Worm (Caenorhabditis elegans) whole organism, young adult: ENCODE results near the gene dbl-1.

Source experiments
- F22D6.2 ChIP-seq: sonication (generic microtip); optimal IDR thresholded peaks from 2 replicates; lab custom pipeline; 2016; ENCODE audit warnings: mild to moderate bottlenecking, missing genetic modification characterization, missing compliant biosample characterization
- F37B4.10 ChIP-seq: fragments of 200-800 bp; sonication (Bioruptor generic); IDR thresholded peaks from 2 replicates; pipeline ENCODE4 v1.3.6; 2022; ENCODE audit warnings: missing genetic modification characterization, missing compliant biosample characterization
- F57A8.1 ChIP-seq: fragments of 200-800 bp; sonication (Bioruptor generic); optimal IDR thresholded peaks from 2 replicates; lab custom pipeline; 2018; ENCODE audit warnings: mild to moderate bottlenecking, missing genetic modification characterization, moderate library complexity, missing compliant biosample characterization
- K11D2.4 ChIP-seq: fragments of 200-800 bp; sonication (Bioruptor generic); IDR thresholded peaks from 2 replicates; pipeline ENCODE4 v1.3.6; 2022; ENCODE audit warnings: missing genetic modification reagents, missing genetic modification characterization, missing compliant biosample characterization
- Y67H2A.10 ChIP-seq: fragments of 200-800 bp; sonication (Bioruptor generic); conservative IDR thresholded peaks from 2 replicates; pipeline ENCODE4 v1.3.6; 2022; ENCODE audit warnings: missing genetic modification reagents, missing genetic modification characterization, missing compliant biosample characterization
- Y95B8A.8 ChIP-seq: fragments of 200-800 bp; sonication (Bioruptor generic); IDR thresholded peaks from 2 replicates; pipeline ENCODE4 v1.3.6; 2022; ENCODE audit warnings: missing genetic modification reagents, missing genetic modification characterization, missing compliant biosample characterization
- akir-1 ChIP-seq: fragments of 200-800 bp; sonication (Bioruptor generic); optimal IDR thresholded peaks from 2 replicates; lab custom pipeline; 2018; ENCODE audit warnings: mild to moderate bottlenecking, missing genetic modification characterization, moderate library complexity, missing compliant biosample characterization
- attf-5 ChIP-seq: fragments of 200-800 bp; sonication (Bioruptor generic); optimal IDR thresholded peaks from 2 replicates; lab custom pipeline; 2018; ENCODE audit warnings: mild to moderate bottlenecking, missing genetic modification characterization, missing compliant biosample characterization
- cebp-1 ChIP-seq, 2 experiments: fragments of 200-800 bp in 1 of 2; sonication (Bioruptor generic) in 1 of 2; sonication (generic microtip) in 1 of 2; IDR thresholded peaks in 1 of 2; optimal IDR thresholded peaks in 1 of 2; 2 replicates each; pipeline versions ENCODE4 v1.3.6 to Lab custom; 2017 to 2022; ENCODE audit warnings: missing compliant biosample characterization in 2 of 2, missing genetic modification characterization in 2 of 2, mild to moderate bottlenecking in 1 of 2, missing genetic modification reagents in 1 of 2, moderate library complexity in 1 of 2
- cebp-2 ChIP-seq: fragments of 200-800 bp; sonication (Bioruptor generic); IDR thresholded peaks from 2 replicates; pipeline ENCODE4 v1.3.6; 2022; ENCODE audit warnings: missing genetic modification characterization, missing compliant biosample characterization
- ceh-27 ChIP-seq: fragments of 200-800 bp; sonication (Bioruptor generic); optimal IDR thresholded peaks from 2 replicates; lab custom pipeline; 2018; ENCODE audit warnings: mild to moderate bottlenecking, missing genetic modification characterization, moderate library complexity, missing compliant biosample characterization
- ceh-58 ChIP-seq: fragments of 200-800 bp; sonication (Bioruptor generic); IDR thresholded peaks from 2 replicates; pipeline ENCODE4 v1.3.6; 2022; ENCODE audit warnings: missing genetic modification characterization, missing compliant biosample characterization
- egrh-3 ChIP-seq: fragments of 200-800 bp; sonication (Bioruptor generic); IDR thresholded peaks from 2 replicates; pipeline ENCODE4 v1.3.6; 2022; ENCODE audit warnings: missing genetic modification reagents, missing genetic modification characterization, missing compliant biosample characterization
- gei-17 ChIP-seq: fragments of 200-800 bp; sonication (Bioruptor generic); optimal IDR thresholded peaks from 2 replicates; lab custom pipeline; 2018; ENCODE audit warnings: mild to moderate bottlenecking, missing genetic modification characterization, missing compliant biosample characterization
- him-1 ChIP-seq: sonication (generic microtip); optimal IDR thresholded peaks from 2 replicates; lab custom pipeline; 2016; ENCODE audit warnings: missing genotype, missing genetic modification reagents, missing genetic modification characterization, missing compliant biosample characterization
- hmg-1.2 ChIP-seq: fragments of 200-800 bp; sonication (Bioruptor generic); IDR thresholded peaks from 2 replicates; pipeline ENCODE4 v1.3.6; 2022; ENCODE audit warnings: missing genetic modification reagents, missing genetic modification characterization, missing compliant biosample characterization
- hsf-1 ChIP-seq: fragments of 200-800 bp; sonication (Bioruptor generic); IDR thresholded peaks from 2 replicates; pipeline ENCODE4 v1.3.6; 2022; ENCODE audit warnings: missing genetic modification reagents, missing genetic modification characterization, missing compliant biosample characterization
- lin-40 ChIP-seq: sonication (generic microtip); optimal IDR thresholded peaks from 2 replicates; lab custom pipeline; 2016; ENCODE audit warnings: missing genetic modification characterization, mild to moderate bottlenecking, missing compliant biosample characterization, missing genotype, missing genetic modification reagents
- lin-54 ChIP-seq: fragments of 200-800 bp; sonication (Bioruptor generic); optimal IDR thresholded peaks from 2 replicates; lab custom pipeline; 2018; ENCODE audit warnings: mild to moderate bottlenecking, missing genetic modification characterization, missing compliant biosample characterization
- nfyb-1 ChIP-seq: fragments of 200-800 bp; sonication (Bioruptor generic); IDR thresholded peaks from 2 replicates; pipeline ENCODE4 v1.3.6; 2022; ENCODE audit warnings: missing genetic modification reagents, missing genetic modification characterization, missing compliant biosample characterization
- rcor-1 ChIP-seq: fragments of 200-800 bp; sonication (Bioruptor generic); IDR thresholded peaks from 2 replicates; pipeline ENCODE4 v1.3.6; 2022; ENCODE audit warnings: missing genetic modification reagents, missing genetic modification characterization, missing compliant biosample characterization
- rec-8 ChIP-seq, 2 experiments: sonication (generic microtip); optimal IDR thresholded peaks; 2 replicates each; lab custom pipeline; 2016; ENCODE audit warnings: mild to moderate bottlenecking in 2 of 2, missing genetic modification characterization in 2 of 2, missing genetic modification reagents in 2 of 2, missing genotype in 2 of 2, missing biosample characterization in 1 of 2, missing compliant biosample characterization in 1 of 2, moderate library complexity in 1 of 2
- rpc-1 ChIP-seq, 2 experiments: fragments of 150-350 bp in 1 of 2; sonication (generic microtip) in 1 of 2; optimal IDR thresholded peaks; 2 replicates each; lab custom pipeline; 2014 to 2018; ENCODE audit warnings: missing biosample characterization in 1 of 2, missing genetic modification characterization in 1 of 2, missing genetic modification reagents in 1 of 2, missing genotype in 1 of 2
- snpc-1.3 ChIP-seq: sonication (generic microtip); optimal IDR thresholded peaks from 2 replicates; lab custom pipeline; 2017; ENCODE audit warnings: missing genetic modification characterization, mild to moderate bottlenecking, missing compliant biosample characterization, antibody characterized with exemption, moderate library complexity, missing genotype, missing genetic modification reagents; ENCODE audit not compliant: insufficient read depth
- snpc-4 ChIP-seq, 5 experiments: fragments of 150-350 bp in 1 of 5; sonication (generic microtip) in 4 of 5; optimal IDR thresholded peaks; 2 replicates each; lab custom pipeline; 2014 to 2018; ENCODE audit warnings: missing genetic modification characterization in 5 of 5, missing biosample characterization in 3 of 5, antibody characterized with exemption in 2 of 5, mild to moderate bottlenecking in 2 of 5, missing compliant biosample characterization in 2 of 5, missing genotype in 2 of 5, moderate library complexity in 2 of 5, missing genetic modification reagents in 1 of 5
- tlf-1 ChIP-seq: fragments of 200-800 bp; sonication (Bioruptor generic); optimal IDR thresholded peaks from 2 replicates; lab custom pipeline; 2018; ENCODE audit warnings: mild to moderate bottlenecking, missing genetic modification characterization, missing compliant biosample characterization
- xnd-1 ChIP-seq: sonication (generic microtip); optimal IDR thresholded peaks from 2 replicates; lab custom pipeline; 2016; ENCODE audit warnings: missing genotype, missing genetic modification reagents, missing genetic modification characterization, missing compliant biosample characterization
- zfh-2 ChIP-seq: fragments of 200-800 bp; sonication (Bioruptor generic); conservative IDR thresholded peaks from 2 replicates; pipeline ENCODE4 v1.3.6; 2022; ENCODE audit warnings: missing genetic modification reagents, missing genetic modification characterization, missing compliant biosample characterization
- zim-3 ChIP-seq: sonication (generic microtip); optimal IDR thresholded peaks from 2 replicates; lab custom pipeline; 2017; ENCODE audit warnings: mild to moderate bottlenecking, missing genetic modification characterization, moderate library complexity, missing compliant biosample characterization
- ztf-18 ChIP-seq: sonication (generic microtip); optimal IDR thresholded peaks from 2 replicates; lab custom pipeline; 2016; ENCODE audit warnings: missing genotype, mild to moderate bottlenecking, missing genetic modification characterization, missing compliant biosample characterization
- ztf-28 ChIP-seq: fragments of 200-800 bp; sonication (Bioruptor generic); IDR thresholded peaks from 2 replicates; pipeline ENCODE4 v1.3.6; 2022; ENCODE audit warnings: missing genetic modification reagents, missing genetic modification characterization, missing compliant biosample characterization

The dbl-1 gene

DNA sequence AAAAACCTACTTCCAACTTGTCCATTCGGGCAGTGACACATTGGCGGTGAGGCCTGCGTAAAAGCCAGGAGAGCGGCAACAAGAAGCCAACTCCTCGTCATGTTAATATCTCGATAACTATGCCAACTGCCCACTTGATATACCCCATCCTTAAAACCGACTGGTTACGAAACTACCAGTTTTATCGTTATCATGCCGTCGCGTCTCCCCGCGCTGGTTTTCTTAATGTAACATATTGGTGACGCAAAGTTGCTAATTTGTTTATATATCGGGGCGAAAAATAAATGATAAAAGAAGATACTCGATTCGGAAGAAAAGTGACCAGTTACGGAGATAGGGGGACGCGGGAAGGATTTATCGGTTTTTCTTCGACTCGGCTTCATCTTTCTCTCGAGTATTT lies 26.3 kb upstream of the dbl-1 start, which contains the start of gene grl-9 (continued):
- TF ChIP-seq lin-40 (no peak), rpc-1 (optimal IDR thresholded peaks at IDR 0.05; lab: Kevin White, UChicago) (no peak), rpc-1 (tag; optimal IDR thresholded peaks at IDR 0.05; lab: Kevin White, UChicago) (no peak)

DNA sequence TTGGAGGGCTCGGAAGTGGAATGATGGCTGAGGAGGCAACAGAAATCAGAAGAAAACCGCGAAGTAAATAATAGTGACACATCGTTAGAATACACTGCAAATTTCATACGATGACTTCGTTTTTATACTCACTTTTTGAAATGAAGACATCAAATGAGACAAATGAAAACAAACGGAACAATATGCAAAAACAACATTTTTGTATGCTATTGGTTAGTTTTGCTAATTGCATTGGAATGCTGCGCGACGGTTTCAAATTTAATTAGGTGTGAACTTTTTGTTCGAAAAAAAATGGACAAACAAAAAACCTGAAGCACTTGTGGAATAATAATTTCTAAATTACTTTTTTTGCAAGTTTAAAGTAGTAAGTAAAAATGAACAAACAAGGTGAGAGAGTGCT lies 24.9 kb upstream of the dbl-1 start, which contains the start of gene grl-8:
Gene grl-8, minus strand, starts transcription at position 101 of the 400 bp plus-strand sequence.
- TF ChIP-seq nfyb-1 (no peak), ztf-28 (GFP tag; lab: Robert Waterston, UW) (no peak), hsf-1 (GFP tag; lab: Robert Waterston, UW) (no peak), xnd-1 (tag; lab: Kevin White, UChicago) (no peak), rec-8 (tag; optimal IDR thresholded peaks at IDR 0.05; lab: Kevin White, UChicago) (no peak), F37B4.10 (GFP tag; lab: Robert Waterston, UW) (no peak)

DNA sequence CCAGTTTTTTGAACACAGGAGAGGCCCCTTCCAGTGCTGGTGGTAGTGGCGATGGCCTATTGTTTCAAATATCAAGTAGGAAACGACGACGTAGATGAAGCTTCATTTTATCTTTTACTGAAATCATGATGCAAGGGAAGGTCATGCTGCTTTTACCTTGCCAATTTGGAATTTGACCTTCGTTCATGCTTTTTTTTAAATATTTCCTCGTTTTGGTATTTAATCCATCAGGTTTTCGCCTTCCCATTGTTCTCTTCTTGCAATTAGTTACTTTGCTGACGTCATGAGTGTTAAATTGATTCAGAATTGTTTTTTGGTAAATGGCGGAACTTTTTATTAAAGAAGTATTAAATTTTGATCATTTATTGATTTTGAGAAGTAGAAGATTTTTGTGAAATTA lies 21.8 kb upstream of the dbl-1 start:
- TF ChIP-seq xnd-1 (tag; lab: Kevin White, UChicago) (no peak), Y67H2A.10 (no peak), akir-1 (no peak), ceh-58 (GFP tag; lab: Robert Waterston, UW) (no peak), snpc-4 (GFP tag; optimal IDR thresholded peaks at IDR 0.05; lab: Kevin White, UChicago) (no peak), snpc-4 (tag; optimal IDR thresholded peaks at IDR 0.05; lab: Kevin White, UChicago) (no peak), cebp-2 (GFP tag; lab: Robert Waterston, UW) (no peak), lin-54 (GFP tag; lab: Kevin White, UChicago) (no peak), zim-3 (tag; lab: Kevin White, UChicago) (no peak), Y95B8A.8 (GFP tag; lab: Robert Waterston, UW) (no peak), cebp-1 (GFP tag; IDR thresholded peaks at IDR 0.05; lab: Robert Waterston, UW) (no peak), cebp-1 (tag; optimal IDR thresholded peaks at IDR 0.05; lab: Kevin White, UChicago) (no peak), gei-17 (GFP tag; lab: Kevin White, UChicago) (no peak), egrh-3 (GFP tag; lab: Robert Waterston, UW) (no peak)

DNA sequence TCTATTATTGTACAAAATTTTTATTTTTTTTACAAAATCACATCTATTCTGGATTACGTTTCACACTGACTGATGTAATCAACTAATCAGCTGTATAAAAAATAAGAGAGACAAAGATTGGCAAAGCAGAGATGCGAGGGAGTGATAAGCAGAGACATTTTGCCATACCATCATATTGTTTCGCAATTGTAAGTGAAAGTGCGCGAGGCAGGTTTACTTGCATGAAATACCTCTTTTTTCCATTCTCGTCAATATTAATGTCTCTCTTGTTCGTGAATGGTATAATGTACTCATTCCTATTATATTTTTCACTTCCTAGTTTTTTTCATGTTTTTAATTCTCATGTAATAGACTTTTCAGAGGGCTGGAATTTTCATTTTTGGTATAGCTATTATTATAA lies 21.1 kb upstream of the dbl-1 start:
- TF ChIP-seq F22D6.2 (tag; lab: Kevin White, UChicago) (no peak), cebp-1 (GFP tag; IDR thresholded peaks at IDR 0.05; lab: Robert Waterston, UW) (no peak), cebp-1 (tag; optimal IDR thresholded peaks at IDR 0.05; lab: Kevin White, UChicago) (peak; percentile 62)

DNA sequence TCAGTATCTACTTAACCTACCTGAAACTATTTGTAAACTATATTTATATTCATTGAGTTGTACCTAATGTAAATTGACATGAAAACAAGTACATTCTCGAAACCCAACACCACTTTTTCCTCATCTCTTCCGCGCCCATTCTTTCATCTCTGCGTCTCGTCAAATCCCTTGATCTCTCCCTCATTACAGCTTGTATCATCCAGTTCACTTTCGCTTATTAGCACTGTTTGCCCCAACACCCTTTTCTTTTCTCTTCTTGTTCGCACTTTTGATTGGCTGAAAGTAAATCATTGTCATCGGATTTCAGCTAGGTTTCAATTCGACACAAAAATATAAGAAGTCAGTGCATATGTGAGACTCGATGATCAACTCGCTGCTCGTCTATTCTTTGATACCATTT lies 13.2 kb upstream of the dbl-1 start, which contains the start of gene T25F10.3:
Gene T25F10.3, plus strand, starts transcription at position 308 of the 400 bp plus-strand sequence.
- TF ChIP-seq zim-3 (tag; lab: Kevin White, UChicago) (no peak), attf-5 (GFP tag; lab: Kevin White, UChicago) (no peak), hmg-1.2 (GFP tag; lab: Robert Waterston, UW) (0 out of 2 replicates have a peak, but pooled peaks have one; percentile 13), tlf-1 (GFP tag; lab: Kevin White, UChicago) (no peak), ceh-27 (GFP tag; lab: Kevin White, UChicago) (no peak), snpc-1.3 (no peak)
- TF ChIP-seq, all 124 proteins: peak for 1

DNA sequence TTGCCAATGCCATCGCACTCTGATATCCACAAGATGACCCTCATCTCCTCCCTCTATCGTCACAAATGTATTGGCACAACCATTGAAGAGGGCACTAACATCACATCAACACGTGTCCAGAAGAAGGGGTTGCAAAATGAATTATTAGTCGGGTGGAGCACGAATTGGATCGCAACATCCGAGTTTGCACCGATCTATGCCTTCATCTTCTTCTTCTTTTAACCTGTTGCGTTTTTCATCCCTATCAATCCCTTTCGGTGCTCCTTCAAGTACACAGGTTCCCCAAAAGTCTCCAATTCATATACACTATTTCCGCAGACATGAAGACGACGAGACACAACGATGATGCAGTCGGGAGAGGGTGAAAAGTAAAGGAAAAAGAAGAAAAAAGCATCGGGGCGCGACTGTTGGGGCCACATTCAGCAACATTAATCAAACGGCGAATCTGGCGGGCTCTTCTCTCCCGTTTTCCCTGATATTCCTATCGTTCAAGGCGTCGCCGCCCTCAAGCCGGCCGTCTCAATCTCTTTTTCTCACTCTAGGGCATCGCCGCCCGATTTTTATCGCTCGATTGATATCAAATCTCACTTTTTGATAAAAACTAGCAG lies 6.3 kb upstream of the dbl-1 start:
- TF ChIP-seq rcor-1 (GFP tag; lab: Robert Waterston, UW): no peak
- no peak for TF ChIP-seq ztf-18 (tag; lab: Kevin White, UChicago)
- peak; percentile 58 for TF ChIP-seq zfh-2
- no peak for TF ChIP-seq him-1 (tag; lab: Kevin White, UChicago)
- TF ChIP-seq K11D2.4 (GFP tag; lab: Robert Waterston, UW): no peak
- no peak for TF ChIP-seq F57A8.1 (GFP tag; lab: Kevin White, UChicago)
- TF ChIP-seq, all 124 proteins: peak for 1
